Worm (Caenorhabditis elegans) whole organism, mixed stage, embryonic: ENCODE results near the gene rde-11.

Experiments used
- M03D4.4 ChIP-seq: sonication (generic microtip); optimal IDR thresholded peaks from 2 replicates; lab custom pipeline; 2017; ENCODE audit warnings: mild to moderate bottlenecking, missing genetic modification characterization, missing compliant biosample characterization
- bed-3 ChIP-seq: fragments of 200-800 bp; sonication (Bioruptor generic); optimal IDR thresholded peaks from 3 replicates; lab custom pipeline; 2018; ENCODE audit warnings: mild to moderate bottlenecking, missing genetic modification characterization, moderate library complexity, missing compliant biosample characterization
- blmp-1 ChIP-seq: fragments of 150-350 bp; optimal IDR thresholded peaks from 2 replicates; lab custom pipeline; 2014; ENCODE audit warnings: missing biosample characterization, missing genetic modification characterization
- ceh-39 ChIP-seq: fragments of 150-350 bp; optimal IDR thresholded peaks from 2 replicates; lab custom pipeline; 2014; ENCODE audit warnings: missing biosample characterization, missing genetic modification characterization
- ceh-43 ChIP-seq: fragments of 200-800 bp; sonication (Bioruptor generic); optimal IDR thresholded peaks from 2 replicates; lab custom pipeline; 2018; ENCODE audit warnings: mild to moderate bottlenecking, missing genetic modification characterization, moderate library complexity, missing compliant biosample characterization
- ces-1 ChIP-seq: fragments of 150-350 bp; optimal IDR thresholded peaks from 2 replicates; lab custom pipeline; 2014; ENCODE audit warnings: missing biosample characterization, missing genetic modification reagents, missing genetic modification characterization
- cnd-1 ChIP-seq: fragments of 200-800 bp; sonication (Bioruptor generic); optimal IDR thresholded peaks from 2 replicates; lab custom pipeline; 2018; ENCODE audit warnings: mild to moderate bottlenecking, missing genetic modification characterization, missing compliant biosample characterization
- drap-1 ChIP-seq: fragments of 200-800 bp; sonication (Bioruptor generic); optimal IDR thresholded peaks from 3 replicates; lab custom pipeline; 2018; ENCODE audit warnings: mild to moderate bottlenecking, missing genetic modification characterization, missing compliant biosample characterization
- elt-1 ChIP-seq: sonication (generic microtip); optimal IDR thresholded peaks from 2 replicates; lab custom pipeline; 2017; ENCODE audit warnings: missing genetic modification characterization, mild to moderate bottlenecking, missing compliant biosample characterization, antibody characterized with exemption, moderate library complexity, borderline replicate concordance; ENCODE audit not compliant: insufficient read depth
- elt-3 ChIP-seq: fragments of 150-350 bp; optimal IDR thresholded peaks from 2 replicates; lab custom pipeline; 2014; ENCODE audit warnings: missing biosample characterization, missing genetic modification characterization
- flh-1 ChIP-seq: fragments of 200-800 bp; sonication (Bioruptor generic); optimal IDR thresholded peaks from 2 replicates; lab custom pipeline; 2018; ENCODE audit warnings: mild to moderate bottlenecking, missing genetic modification characterization, moderate library complexity, missing compliant biosample characterization
- ham-2 ChIP-seq: fragments of 200-800 bp; sonication (Bioruptor generic); optimal IDR thresholded peaks from 2 replicates; lab custom pipeline; 2018; ENCODE audit warnings: mild to moderate bottlenecking, missing genetic modification characterization, missing compliant biosample characterization
- hlh-1 ChIP-seq: fragments of 150-350 bp; optimal IDR thresholded peaks from 2 replicates; lab custom pipeline; 2014; ENCODE audit warnings: missing biosample characterization, missing genetic modification reagents, missing genetic modification characterization
- lin-13 ChIP-seq: fragments of 150-350 bp; optimal IDR thresholded peaks from 2 replicates; lab custom pipeline; 2014; ENCODE audit warnings: missing biosample characterization, missing genetic modification characterization
- lin-32 ChIP-seq: fragments of 200-800 bp; sonication (Bioruptor generic); optimal IDR thresholded peaks from 2 replicates; lab custom pipeline; 2018; ENCODE audit warnings: mild to moderate bottlenecking, missing genetic modification characterization, missing compliant biosample characterization
- lsy-2 ChIP-seq: fragments of 150-350 bp; optimal IDR thresholded peaks from 2 replicates; lab custom pipeline; 2014; ENCODE audit warnings: missing biosample characterization, missing genetic modification characterization
- mab-5 ChIP-seq: fragments of 150-350 bp; optimal IDR thresholded peaks from 2 replicates; lab custom pipeline; 2014; ENCODE audit warnings: missing biosample characterization, missing genetic modification characterization
- mls-2 ChIP-seq: sonication (generic microtip); optimal IDR thresholded peaks from 2 replicates; lab custom pipeline; 2016; ENCODE audit warnings: mild to moderate bottlenecking, missing genetic modification characterization, moderate library complexity, missing compliant biosample characterization
- nhr-12 ChIP-seq: fragments of 150-350 bp; optimal IDR thresholded peaks from 2 replicates; lab custom pipeline; 2014; ENCODE audit warnings: missing biosample characterization, missing genetic modification characterization
- nhr-2 ChIP-seq: fragments of 150-350 bp; optimal IDR thresholded peaks from 2 replicates; lab custom pipeline; 2014; ENCODE audit warnings: missing biosample characterization, missing genetic modification characterization
- nhr-237 ChIP-seq: fragments of 150-350 bp; optimal IDR thresholded peaks from 2 replicates; lab custom pipeline; 2014; ENCODE audit warnings: missing biosample characterization, missing genetic modification characterization
- nhr-28 ChIP-seq: fragments of 150-350 bp; optimal IDR thresholded peaks from 2 replicates; lab custom pipeline; 2014; ENCODE audit warnings: missing biosample characterization, missing genetic modification characterization
- nhr-76 ChIP-seq: sonication (generic microtip); optimal IDR thresholded peaks from 2 replicates; lab custom pipeline; 2017; ENCODE audit warnings: missing biosample characterization, missing genetic modification characterization
- pha-4 ChIP-seq: fragments of 150-350 bp; optimal IDR thresholded peaks from 2 replicates; lab custom pipeline; 2018; ENCODE audit warnings: missing biosample characterization, missing genetic modification reagents, missing genetic modification characterization
- sem-2 ChIP-seq: fragments of 200-800 bp; sonication (Bioruptor generic); optimal IDR thresholded peaks from 2 replicates; lab custom pipeline; 2018; ENCODE audit warnings: mild to moderate bottlenecking, missing genetic modification characterization, missing compliant biosample characterization
- snpc-4 ChIP-seq: fragments of 150-350 bp; optimal IDR thresholded peaks from 2 replicates; lab custom pipeline; 2014; ENCODE audit warnings: missing biosample characterization, missing genetic modification characterization
- sptf-1 ChIP-seq: sonication (generic microtip); optimal IDR thresholded peaks from 2 replicates; lab custom pipeline; 2017; ENCODE audit warnings: mild to moderate bottlenecking, missing genetic modification characterization, moderate library complexity, missing compliant biosample characterization
- tbx-8 ChIP-seq: fragments of 200-800 bp; sonication (Bioruptor generic); optimal IDR thresholded peaks from 2 replicates; lab custom pipeline; 2018; ENCODE audit warnings: mild to moderate bottlenecking, missing genetic modification characterization, moderate library complexity, missing compliant biosample characterization
- unc-120 ChIP-seq: sonication (generic microtip); optimal IDR thresholded peaks from 2 replicates; lab custom pipeline; 2017; ENCODE audit warnings: missing genetic modification characterization, missing compliant biosample characterization; ENCODE audit not compliant: poor library complexity, severe bottlenecking
- unc-62 ChIP-seq: fragments of 150-350 bp; optimal IDR thresholded peaks from 2 replicates; lab custom pipeline; 2014; ENCODE audit warnings: missing biosample characterization, missing genetic modification reagents, missing genetic modification characterization
- zip-8 ChIP-seq: fragments of 150-350 bp; optimal IDR thresholded peaks from 2 replicates; lab custom pipeline; 2014; ENCODE audit warnings: missing biosample characterization, missing genetic modification characterization
- ztf-11 ChIP-seq: fragments of 150-350 bp; optimal IDR thresholded peaks from 2 replicates; lab custom pipeline; 2014; ENCODE audit warnings: missing biosample characterization, missing genetic modification characterization

The rde-11 gene

DNA sequence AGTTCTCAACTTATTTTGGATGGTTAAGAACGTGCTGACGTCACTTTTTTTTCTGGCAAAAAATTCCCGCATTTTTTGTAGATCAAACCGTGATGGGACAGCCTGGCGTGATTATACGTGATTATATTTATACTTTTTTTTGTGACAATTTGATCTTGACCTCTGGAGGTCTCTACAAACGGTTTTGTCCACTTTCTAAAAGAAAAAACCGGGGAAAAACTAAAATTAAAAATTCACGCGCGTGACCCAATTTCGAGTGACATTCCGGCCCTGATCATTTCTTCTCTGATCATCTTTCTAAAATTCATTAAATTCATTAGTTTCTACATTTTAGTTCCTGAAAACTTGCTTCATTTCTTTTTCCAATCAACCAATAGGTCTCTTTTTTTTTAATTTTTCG lies at the start of gene rde-11:
TSS of gene rde-11 (plus strand) at position 301 of the 400 bp plus-strand sequence.
- TF ChIP-seq mab-5 (tag; lab: Kevin White, UChicago) (no peak), bed-3 (GFP tag; lab: Kevin White, UChicago) (no peak), ces-1 (GFP tag; lab: Kevin White, UChicago) (no peak), nhr-237 (tag; lab: Kevin White, UChicago) (no peak), lsy-2 (tag; lab: Kevin White, UChicago) (no peak)

- TF ChIP-seq ceh-43 (GFP tag; lab: Kevin White, UChicago) (no peak), cnd-1 (tag; lab: Kevin White, UChicago) (no peak), zip-8 (tag; lab: Kevin White, UChicago) (no peak), nhr-2 (no peak), ceh-39 (tag; lab: Kevin White, UChicago) (no peak), elt-3 (tag; lab: Kevin White, UChicago) (no peak), ztf-11 (tag; lab: Kevin White, UChicago) (no peak), ces-1 (GFP tag; lab: Kevin White, UChicago) (no peak), mab-5 (tag; lab: Kevin White, UChicago) (no peak), mls-2 (tag; lab: Kevin White, UChicago) (no peak), sem-2 (GFP tag; lab: Kevin White, UChicago) (no peak), drap-1 (GFP tag; lab: Kevin White, UChicago) (no peak), blmp-1 (tag; lab: Kevin White, UChicago) (no peak), unc-120 (tag; lab: Kevin White, UChicago) (no peak), flh-1 (no peak), lin-13 (no peak), ham-2 (GFP tag; lab: Kevin White, UChicago) (no peak), nhr-28 (tag; lab: Kevin White, UChicago) (no peak), nhr-12 (tag; lab: Kevin White, UChicago) (no peak)
These were observed 49.0 kb upstream of the rde-11 start, which contains the start of gene scl-1 for ce11 chrIV:13056026-13056425. Gene scl-1 (plus strand): TSS chrIV:13056326.

- TF ChIP-seq mab-5 (tag; lab: Kevin White, UChicago) (no peak), nhr-2 (no peak), blmp-1 (tag; lab: Kevin White, UChicago) (no peak), elt-1 (tag; lab: Kevin White, UChicago) (no peak), pha-4 (no peak), cnd-1 (tag; lab: Kevin White, UChicago) (no peak), nhr-28 (tag; lab: Kevin White, UChicago) (no peak), sptf-1 (tag; lab: Kevin White, UChicago) (no peak), bed-3 (GFP tag; lab: Kevin White, UChicago) (no peak), M03D4.4 (tag; lab: Kevin White, UChicago) (no peak), nhr-76 (tag; lab: Kevin White, UChicago) (no peak), lin-13 (no peak), tbx-8 (GFP tag; lab: Kevin White, UChicago) (no peak), snpc-4 (tag; lab: Kevin White, UChicago) (no peak), unc-62 (GFP tag; lab: Kevin White, UChicago) (no peak), nhr-12 (tag; lab: Kevin White, UChicago) (no peak)
These were observed 47.6 kb upstream of the rde-11 start, which contains the start of gene scl-2 for ce11 chrIV:13057418-13057817. Gene scl-2 (plus strand): TSS chrIV:13057710.

- TF ChIP-seq blmp-1 (tag; lab: Kevin White, UChicago) (no peak), elt-3 (tag; lab: Kevin White, UChicago) (no peak), sem-2 (GFP tag; lab: Kevin White, UChicago) (no peak), mab-5 (tag; lab: Kevin White, UChicago) (no peak), tbx-8 (GFP tag; lab: Kevin White, UChicago) (no peak), snpc-4 (tag; lab: Kevin White, UChicago) (no peak), bed-3 (GFP tag; lab: Kevin White, UChicago) (no peak), nhr-2 (no peak), zip-8 (tag; lab: Kevin White, UChicago) (no peak)
These were observed 45.7 kb upstream of the rde-11 start, which contains the start of gene scl-3 for ce11 chrIV:13059284-13059683. Gene scl-3 (plus strand): TSS chrIV:13059584.

DNA sequence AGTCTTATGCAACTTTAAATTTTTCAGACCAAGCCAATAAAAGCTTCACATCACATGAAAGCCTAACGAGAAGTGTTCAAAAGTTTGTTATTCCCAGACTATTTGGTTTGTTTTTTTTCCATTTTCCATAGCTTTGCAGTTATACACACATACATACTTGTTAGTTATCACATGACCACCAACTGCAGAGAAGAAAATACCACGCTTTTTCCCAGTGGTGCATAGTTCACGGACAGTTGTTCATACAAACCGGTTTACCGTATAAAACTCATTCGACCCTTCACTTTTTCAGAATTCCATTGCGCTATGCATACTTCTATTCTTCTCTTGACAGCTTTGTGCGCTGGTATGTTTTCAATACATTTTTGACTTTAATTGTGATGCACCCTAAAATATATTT lies 41.3 kb upstream of the rde-11 start, which contains the start of gene scl-5:
TSS of gene scl-5 (plus strand) at position 301 of the 400 bp plus-strand sequence.
- TF ChIP-seq blmp-1 (tag; lab: Kevin White, UChicago) (no peak), ham-2 (GFP tag; lab: Kevin White, UChicago) (no peak), pha-4 (no peak), M03D4.4 (tag; lab: Kevin White, UChicago) (no peak), hlh-1 (tag; lab: Kevin White, UChicago) (no peak), elt-3 (tag; lab: Kevin White, UChicago) (no peak), lin-32 (GFP tag; lab: Kevin White, UChicago) (no peak), drap-1 (GFP tag; lab: Kevin White, UChicago) (no peak)
